Worm (Caenorhabditis elegans): ENCODE data around the gene H14A12.3.

ce11 chrIII:7465347-7465746, 1.8 kb downstream of the H14A12.3 start, which contains the start of gene fum-1:
- TF ChIP-seq mep-1 (tag; optimal IDR thresholded peaks at IDR 0.05) (no peak), elt-1 (tag; optimal IDR thresholded peaks at IDR 0.05; ENCODE audit: borderline replicate concordance, insufficient read depth) (no peak), lin-13 (tag; optimal IDR thresholded peaks at IDR 0.05) (no peak), pha-4 (tag; optimal IDR thresholded peaks at IDR 0.05) (no peak)
